Worm (Caenorhabditis elegans) whole organism, young adult: ENCODE measurements around the gene ufd-1.

Source experiments
- Y95B8A.8 ChIP-seq: fragments of 200-800 bp; sonication (Bioruptor generic); IDR thresholded peaks from 2 replicates; pipeline ENCODE4 v1.3.6; 2022; ENCODE audit warnings: missing genetic modification reagents, missing genetic modification characterization, missing compliant biosample characterization
- dpl-1 ChIP-seq: fragments of 150-350 bp; optimal IDR thresholded peaks from 2 replicates; lab custom pipeline; 2014; ENCODE audit warnings: missing biosample characterization, missing genetic modification reagents, missing genetic modification characterization
- unc-130 ChIP-seq: sonication (generic microtip); optimal IDR thresholded peaks from 2 replicates; lab custom pipeline; 2016; ENCODE audit warnings: missing genetic modification reagents, missing genetic modification characterization, missing compliant biosample characterization

ce11 chrIV:12301161-12301560, 29.5 kb downstream of the ufd-1 start, which contains the start of gene oac-59:
- TF ChIP-seq unc-130 (no peak), dpl-1 (no peak), Y95B8A.8 (no peak)
